Fruit fly (Drosophila melanogaster) whole organism, larva: Measurements from ENCODE around the gene upSET.

Experiments
- noc ChIP-seq: fragments of 200-800 bp; sonication (Bioruptor generic); optimal IDR thresholded peaks from 3 replicates; lab custom pipeline; 2019; ENCODE audit warnings: missing biosample characterization, mild to moderate bottlenecking, missing genetic modification characterization, moderate library complexity

Gene upSET

dm6 chr3L:14001658-14002523 is at the start of gene upSET, which contains the start of gene Nprl3:
upSET (plus strand) TSS chr3L:14002127.
Nprl3 (minus strand) TSS chr3L:14001880.
- TF ChIP-seq noc (tag; lab: Kevin White, UChicago): peak; percentile 4

dm6 chr3L:13952484-13953048 is 49.4 kb upstream of the upSET start:
- TF ChIP-seq noc (tag; lab: Kevin White, UChicago): no peak

- no peak for TF ChIP-seq noc (tag; lab: Kevin White, UChicago)
These were observed 45.3 kb upstream of the upSET start for dm6 chr3L:13956667-13957066.

dm6 chr3L:13957212-13957668 is 44.7 kb upstream of the upSET start:
- peak; percentile 54 for TF ChIP-seq noc (tag; lab: Kevin White, UChicago)

- no peak for TF ChIP-seq noc (tag; lab: Kevin White, UChicago)
These were observed 44.1 kb upstream of the upSET start for dm6 chr3L:13957789-13958188.

- no peak for TF ChIP-seq noc (tag; lab: Kevin White, UChicago)
These were observed 37.1 kb upstream of the upSET start, which contains the start of the genes Meics, Nxf3 and ssp2 for dm6 chr3L:13964635-13965501. Meics (minus strand) TSS chr3L:13964702. Nxf3 (plus strand) TSS chr3L:13965203. ssp2 (plus strand) TSS chr3L:13965203.

- TF ChIP-seq noc (tag; lab: Kevin White, UChicago): no peak
These were observed 36.5 kb upstream of the upSET start for dm6 chr3L:13965502-13965843.

dm6 chr3L:13973377-13974111 is 28.4 kb upstream of the upSET start, which contains the start of the genes CG13738 and Hsc70-1:
CG13738 (minus strand) TSS chr3L:13973477.
Hsc70-1 (plus strand) TSS chr3L:13974061.
- no peak for TF ChIP-seq noc (tag; lab: Kevin White, UChicago)

- TF ChIP-seq noc (tag; lab: Kevin White, UChicago): no peak
These were observed 19.4 kb upstream of the upSET start for dm6 chr3L:13982516-13982915.

dm6 chr3L:13986330-13986729 is 15.6 kb upstream of the upSET start, which contains the start of gene CG17362:
CG17362 (plus strand) TSS chr3L:13986620.
- no peak for TF ChIP-seq noc (tag; lab: Kevin White, UChicago)

dm6 chr3L:13987578-13987977 is 14.3 kb upstream of the upSET start, which contains the start of gene CG9040:
CG9040 (plus strand) TSS chr3L:13987878.
- TF ChIP-seq noc (tag; lab: Kevin White, UChicago): no peak

dm6 chr3L:13991314-13991713 is 10.6 kb upstream of the upSET start:
- TF ChIP-seq noc (tag; lab: Kevin White, UChicago): no peak

dm6 chr3L:13993233-13993741 is 8.6 kb upstream of the upSET start, which contains the start of gene CG17364:
CG17364 (minus strand) TSS chr3L:13993400.
- no peak for TF ChIP-seq noc (tag; lab: Kevin White, UChicago)
